Worm (Caenorhabditis elegans) whole organism, L2 larva: ENCODE data around the gene str-35.
A peak's percentile ranks its signal among the peaks of the same experiment; 100 is the strongest.

ENCODE experiments used
- C34F6.9 ChIP-seq: fragments of 150-350 bp; optimal IDR thresholded peaks from 2 replicates; lab custom pipeline; 2014; ENCODE audit warnings: missing biosample characterization, missing genetic modification characterization
- F13H6.1 ChIP-seq: sonication (generic microtip); optimal IDR thresholded peaks from 2 replicates; lab custom pipeline; 2016; ENCODE audit warnings: missing genetic modification characterization, missing compliant biosample characterization
- Y55F3AM.14 ChIP-seq: fragments of 200-800 bp; sonication (Bioruptor generic); optimal IDR thresholded peaks from 2 replicates; lab custom pipeline; 2018; ENCODE audit warnings: mild to moderate bottlenecking, missing genetic modification characterization, missing compliant biosample characterization
- ZK546.5 ChIP-seq: sonication (generic microtip); optimal IDR thresholded peaks from 2 replicates; lab custom pipeline; 2017; ENCODE audit warnings: missing biosample characterization, missing genetic modification characterization
- aly-2 ChIP-seq: fragments of 150-350 bp; optimal IDR thresholded peaks from 2 replicates; lab custom pipeline; 2014; ENCODE audit warnings: missing biosample characterization, missing genetic modification characterization
- ama-1 ChIP-seq: fragments of 150-350 bp; optimal IDR thresholded peaks from 2 replicates; lab custom pipeline; 2018; ENCODE audit warnings: inconsistent platforms
- blmp-1 ChIP-seq: sonication (generic microtip); optimal IDR thresholded peaks from 2 replicates; lab custom pipeline; 2017; ENCODE audit warnings: missing genetic modification characterization, mild to moderate bottlenecking, missing compliant biosample characterization, antibody characterized with exemption, moderate library complexity; ENCODE audit not compliant: insufficient read depth
- ceh-16 ChIP-seq: fragments of 150-350 bp; optimal IDR thresholded peaks from 2 replicates; lab custom pipeline; 2014; ENCODE audit warnings: missing biosample characterization, missing genetic modification characterization
- ceh-82 ChIP-seq: fragments of 150-350 bp; optimal IDR thresholded peaks from 2 replicates; lab custom pipeline; 2014; ENCODE audit warnings: missing biosample characterization, missing genetic modification characterization
- crh-2 ChIP-seq: sonication (generic microtip); optimal IDR thresholded peaks from 2 replicates; lab custom pipeline; 2017; ENCODE audit warnings: missing biosample characterization, missing genetic modification characterization
- dmd-4 ChIP-seq: sonication (generic microtip); optimal IDR thresholded peaks from 2 replicates; lab custom pipeline; 2017; ENCODE audit warnings: missing biosample characterization, missing genetic modification characterization
- elt-1 ChIP-seq: fragments of 150-350 bp; optimal IDR thresholded peaks from 2 replicates; lab custom pipeline; 2014; ENCODE audit warnings: missing biosample characterization, missing genetic modification characterization
- elt-3 ChIP-seq: sonication (generic microtip); optimal IDR thresholded peaks from 2 replicates; lab custom pipeline; 2017; ENCODE audit warnings: missing biosample characterization, missing genetic modification characterization
- fos-1 ChIP-seq: fragments of 150-350 bp; optimal IDR thresholded peaks from 2 replicates; lab custom pipeline; 2014; ENCODE audit warnings: missing biosample characterization, missing genetic modification characterization
- lin-39 ChIP-seq: fragments of 150-350 bp; optimal IDR thresholded peaks from 2 replicates; lab custom pipeline; 2014; ENCODE audit warnings: missing biosample characterization, missing genetic modification reagents, missing genetic modification characterization
- mab-5 ChIP-seq: fragments of 150-350 bp; optimal IDR thresholded peaks from 2 replicates; lab custom pipeline; 2014; ENCODE audit warnings: missing biosample characterization, missing genetic modification characterization
- mdl-1 ChIP-seq, 2 experiments: fragments of 150-350 bp in 1 of 2; sonication (generic microtip) in 1 of 2; optimal IDR thresholded peaks; 2 replicates each; lab custom pipeline; 2017; ENCODE audit warnings: missing biosample characterization in 2 of 2, missing genetic modification characterization in 2 of 2
- nhr-10 ChIP-seq: sonication (generic microtip); optimal IDR thresholded peaks from 2 replicates; lab custom pipeline; 2017; ENCODE audit warnings: missing biosample characterization, missing genetic modification characterization
- nhr-11 ChIP-seq: fragments of 150-350 bp; optimal IDR thresholded peaks from 2 replicates; lab custom pipeline; 2014; ENCODE audit warnings: missing biosample characterization, missing genetic modification characterization
- nhr-12 ChIP-seq: fragments of 150-350 bp; optimal IDR thresholded peaks from 2 replicates; lab custom pipeline; 2014; ENCODE audit warnings: missing biosample characterization, missing genetic modification characterization
- nhr-129 ChIP-seq: fragments of 150-350 bp; optimal IDR thresholded peaks from 2 replicates; lab custom pipeline; 2014; ENCODE audit warnings: missing biosample characterization, missing genetic modification characterization
- nhr-21 ChIP-seq: fragments of 150-350 bp; optimal IDR thresholded peaks from 2 replicates; lab custom pipeline; 2014; ENCODE audit warnings: missing biosample characterization, missing genetic modification characterization
- nhr-237 ChIP-seq: fragments of 150-350 bp; optimal IDR thresholded peaks from 2 replicates; lab custom pipeline; 2014; ENCODE audit warnings: missing biosample characterization, missing genetic modification characterization
- nhr-25 ChIP-seq: fragments of 150-350 bp; sonication (generic microtip); optimal IDR thresholded peaks from 3 replicates; lab custom pipeline; 2014; ENCODE audit warnings: missing biosample characterization, missing genetic modification characterization
- nhr-6 ChIP-seq: fragments of 150-350 bp; optimal IDR thresholded peaks from 2 replicates; lab custom pipeline; 2014; ENCODE audit warnings: missing biosample characterization, missing genetic modification characterization
- nhr-77 ChIP-seq: fragments of 150-350 bp; optimal IDR thresholded peaks from 2 replicates; lab custom pipeline; 2014; ENCODE audit warnings: missing biosample characterization, missing genetic modification characterization
- peb-1 ChIP-seq: fragments of 150-350 bp; optimal IDR thresholded peaks from 2 replicates; lab custom pipeline; 2014; ENCODE audit warnings: missing biosample characterization, missing genetic modification characterization
- sem-4 ChIP-seq: fragments of 150-350 bp; optimal IDR thresholded peaks from 2 replicates; lab custom pipeline; 2014; ENCODE audit warnings: missing biosample characterization, missing genetic modification reagents, missing genetic modification characterization
- skn-1 ChIP-seq: sonication (generic microtip); optimal IDR thresholded peaks from 2 replicates; lab custom pipeline; 2017; ENCODE audit warnings: missing biosample characterization, missing genetic modification characterization
- sma-3 ChIP-seq: sonication (generic microtip); optimal IDR thresholded peaks from 2 replicates; lab custom pipeline; 2016; ENCODE audit warnings: missing genetic modification reagents, missing genetic modification characterization, missing compliant biosample characterization
- sma-9 ChIP-seq, 2 experiments: fragments of 150-350 bp in 1 of 2; sonication (generic microtip) in 1 of 2; optimal IDR thresholded peaks; 2 replicates each; lab custom pipeline; 2014 to 2016; ENCODE audit warnings: missing genetic modification characterization in 2 of 2, mild to moderate bottlenecking in 1 of 2, missing biosample characterization in 1 of 2, missing compliant biosample characterization in 1 of 2, missing genetic modification reagents in 1 of 2, moderate library complexity in 1 of 2
- unc-55 ChIP-seq: fragments of 150-350 bp; sonication (generic microtip); optimal IDR thresholded peaks from 3 replicates; lab custom pipeline; 2014; ENCODE audit warnings: missing biosample characterization, missing genetic modification reagents, missing genetic modification characterization
- unc-62 ChIP-seq: fragments of 150-350 bp; optimal IDR thresholded peaks from 2 replicates; lab custom pipeline; 2014; ENCODE audit warnings: missing biosample characterization, missing genetic modification reagents, missing genetic modification characterization
- zag-1 ChIP-seq: fragments of 150-350 bp; optimal IDR thresholded peaks from 2 replicates; lab custom pipeline; 2014; ENCODE audit warnings: missing biosample characterization, missing genetic modification characterization
- ztf-1 ChIP-seq: fragments of 200-800 bp; sonication (Bioruptor generic); conservative IDR thresholded peaks from 2 replicates; pipeline ENCODE4 v1.3.6; 2022; ENCODE audit warnings: missing genetic modification characterization, missing compliant biosample characterization
- ztf-11 ChIP-seq: sonication (generic microtip); optimal IDR thresholded peaks from 2 replicates; lab custom pipeline; 2017; ENCODE audit warnings: missing biosample characterization, missing genetic modification characterization
- ztf-4 ChIP-seq: fragments of 150-350 bp; optimal IDR thresholded peaks from 2 replicates; lab custom pipeline; 2014; ENCODE audit warnings: missing biosample characterization, missing genetic modification characterization

Gene str-35

DNA sequence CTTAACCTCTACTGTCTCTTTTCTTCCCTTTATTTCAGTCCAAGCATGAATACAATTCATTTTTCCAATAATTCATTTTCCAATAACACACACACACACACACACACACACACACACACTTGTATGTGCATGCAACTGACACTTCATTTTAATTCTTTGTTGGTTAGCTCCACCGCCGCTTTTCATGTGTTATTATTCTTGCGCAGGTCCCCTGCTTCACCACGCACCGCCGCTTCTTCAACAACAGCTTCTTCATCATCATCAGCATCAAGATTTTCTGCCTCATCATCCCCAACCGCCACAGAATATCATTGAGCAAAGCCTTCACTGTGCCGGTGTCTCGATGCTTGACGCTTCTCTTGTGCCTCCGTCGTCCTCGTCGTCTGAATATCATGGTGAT is 29.8 kb downstream of the str-35 start:
- TF ChIP-seq ceh-82 (no peak), Y55F3AM.14 (GFP tag; lab: Kevin White, UChicago) (no peak), sma-3 (GFP tag; lab: Kevin White, UChicago) (no peak), crh-2 (no peak), nhr-237 (tag; lab: Kevin White, UChicago) (no peak), nhr-6 (no peak)
- TF ChIP-seq, all 48 proteins: peak for 0

DNA sequence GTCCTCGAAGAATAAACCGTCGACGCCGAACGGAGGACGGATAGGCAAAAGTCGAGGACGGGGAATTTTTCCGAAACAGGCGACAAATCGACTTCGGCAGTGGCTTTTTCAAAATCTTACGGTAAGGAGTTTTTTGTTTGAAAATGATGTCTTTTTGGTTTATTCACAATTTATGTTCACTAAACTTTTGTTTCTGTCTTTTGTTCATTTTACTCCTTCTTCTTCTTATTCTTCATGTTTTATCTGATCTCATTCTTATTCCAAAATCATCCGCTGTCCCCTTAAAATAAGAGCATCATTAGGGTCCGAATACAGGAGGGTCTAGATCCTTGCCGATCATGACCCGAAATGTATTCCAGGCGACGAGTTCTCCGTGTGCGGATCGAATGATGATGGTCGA is 30.4 kb downstream of the str-35 start:
- TF ChIP-seq zag-1 (tag; lab: Kevin White, UChicago) (no peak), fos-1 (no peak), nhr-11 (tag; lab: Kevin White, UChicago) (no peak), crh-2 (no peak), dmd-4 (tag; lab: Kevin White, UChicago) (no peak), sma-3 (GFP tag; lab: Kevin White, UChicago) (no peak), ZK546.5 (no peak), elt-3 (no peak), ceh-16 (tag; lab: Kevin White, UChicago) (no peak)
- TF ChIP-seq, all 48 proteins: peak for 0

DNA sequence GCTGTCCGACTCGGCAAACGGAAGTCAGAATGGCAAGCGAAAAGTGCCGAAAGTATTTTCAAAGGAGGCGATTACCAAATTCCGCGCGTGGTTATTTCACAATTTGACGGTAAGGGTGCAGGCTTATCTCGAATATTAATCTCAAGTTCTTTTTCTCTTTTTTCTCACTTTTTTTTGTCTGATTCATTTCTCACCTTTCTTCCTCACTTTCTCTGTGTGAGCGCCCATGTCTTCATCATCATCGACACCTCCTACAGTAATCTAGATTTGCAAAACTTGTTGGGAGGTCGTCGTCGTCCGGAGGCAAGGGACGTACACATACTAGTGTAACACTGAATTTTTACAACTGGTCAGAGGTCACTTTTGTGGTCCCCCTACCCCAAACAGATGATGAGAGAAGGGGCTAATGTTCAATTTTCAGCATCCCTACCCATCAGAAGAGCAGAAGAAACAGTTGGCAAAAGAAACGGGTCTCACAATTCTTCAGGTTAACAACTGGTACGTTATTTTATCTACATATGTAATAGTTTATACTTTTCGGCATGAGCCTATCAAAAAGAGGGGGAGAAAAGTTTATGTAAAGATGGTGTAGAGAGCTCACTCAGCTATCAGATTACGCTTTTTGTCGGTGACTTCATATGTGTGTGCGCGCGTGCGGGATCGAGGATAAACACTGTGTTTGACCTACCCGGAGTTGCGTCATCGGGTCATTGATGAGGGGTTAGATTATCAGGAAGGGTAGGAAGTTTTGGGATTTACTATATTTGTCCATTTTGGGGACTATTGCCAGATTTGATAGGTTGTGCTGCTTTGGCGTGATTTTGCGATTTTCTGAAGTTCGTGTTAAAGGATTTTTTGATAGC is 31.0 kb downstream of the str-35 start:
- peak; percentile 30 for TF ChIP-seq unc-55 (GFP tag; lab: Kevin White, UChicago)
- TF ChIP-seq nhr-25 (tag; lab: Kevin White, UChicago): peak; percentile 24
- peak; percentile 83 for TF ChIP-seq ceh-16 (tag; lab: Kevin White, UChicago)
- TF ChIP-seq blmp-1 (tag; lab: Kevin White, UChicago): peak; percentile 57
- no peak for TF ChIP-seq ZK546.5

DNA sequence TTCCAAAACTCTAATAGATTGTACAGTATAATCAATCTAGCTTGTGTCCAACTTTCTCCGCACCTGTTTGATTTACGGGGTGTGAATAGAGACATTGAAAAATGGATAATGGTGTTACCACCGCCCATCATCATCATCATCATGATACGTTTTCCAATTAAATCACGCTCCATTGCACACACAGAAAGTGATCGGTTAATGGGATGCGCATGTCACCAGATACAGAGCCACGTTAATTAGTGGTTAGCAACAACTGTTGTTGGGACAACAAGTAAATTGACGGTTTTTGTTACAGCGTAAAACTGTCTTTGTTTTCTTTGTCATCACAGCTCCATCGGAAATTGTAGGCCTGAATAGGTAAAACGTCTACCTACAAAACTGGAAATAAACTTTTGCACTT is 32.0 kb downstream of the str-35 start:
- no peak for TF ChIP-seq nhr-12 (tag; lab: Kevin White, UChicago)
- TF ChIP-seq nhr-25 (tag; lab: Kevin White, UChicago): peak; percentile 14
- no peak for TF ChIP-seq lin-39 (tag; lab: Kevin White, UChicago)
- peak; percentile 5 for TF ChIP-seq unc-62
- no peak for TF ChIP-seq F13H6.1 (tag; lab: Kevin White, UChicago)
- TF ChIP-seq nhr-11 (tag; lab: Kevin White, UChicago): no peak
- no peak for TF ChIP-seq sem-4 (tag; lab: Kevin White, UChicago)
- no peak for TF ChIP-seq dmd-4 (tag; lab: Kevin White, UChicago)
- TF ChIP-seq blmp-1 (tag; lab: Kevin White, UChicago): no peak
- no peak for TF ChIP-seq ama-1 (lab: Kevin White, UChicago)
- TF ChIP-seq nhr-21 (tag; lab: Kevin White, UChicago): peak; percentile 14
- peak; percentile 24 for TF ChIP-seq ceh-16 (tag; lab: Kevin White, UChicago)

DNA sequence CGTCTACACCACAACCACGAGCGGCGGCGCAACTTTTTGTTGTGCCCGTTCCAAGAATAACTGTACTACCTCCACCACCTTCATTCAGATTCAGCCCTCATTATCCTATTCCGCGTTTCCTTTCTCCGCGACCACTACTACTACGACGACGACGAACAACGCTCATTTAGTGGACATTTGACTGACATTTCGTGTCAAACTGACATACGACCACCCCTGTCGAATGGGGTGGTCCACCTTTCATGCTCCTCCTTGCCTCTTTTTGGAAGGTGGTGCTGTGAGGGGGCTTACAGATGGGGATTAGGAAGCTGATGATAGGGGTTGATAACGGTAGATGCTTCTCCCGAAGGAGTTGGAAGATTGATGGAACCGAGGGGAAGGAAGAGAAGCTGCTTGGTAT is 32.5 kb downstream of the str-35 start:
- TF ChIP-seq aly-2 (no peak), unc-62 (peak; percentile 49), elt-1 (tag; lab: Kevin White, UChicago) (no peak), mab-5 (tag; lab: Kevin White, UChicago) (peak; percentile 18)
- TF ChIP-seq, all 48 proteins: peak for 2

DNA sequence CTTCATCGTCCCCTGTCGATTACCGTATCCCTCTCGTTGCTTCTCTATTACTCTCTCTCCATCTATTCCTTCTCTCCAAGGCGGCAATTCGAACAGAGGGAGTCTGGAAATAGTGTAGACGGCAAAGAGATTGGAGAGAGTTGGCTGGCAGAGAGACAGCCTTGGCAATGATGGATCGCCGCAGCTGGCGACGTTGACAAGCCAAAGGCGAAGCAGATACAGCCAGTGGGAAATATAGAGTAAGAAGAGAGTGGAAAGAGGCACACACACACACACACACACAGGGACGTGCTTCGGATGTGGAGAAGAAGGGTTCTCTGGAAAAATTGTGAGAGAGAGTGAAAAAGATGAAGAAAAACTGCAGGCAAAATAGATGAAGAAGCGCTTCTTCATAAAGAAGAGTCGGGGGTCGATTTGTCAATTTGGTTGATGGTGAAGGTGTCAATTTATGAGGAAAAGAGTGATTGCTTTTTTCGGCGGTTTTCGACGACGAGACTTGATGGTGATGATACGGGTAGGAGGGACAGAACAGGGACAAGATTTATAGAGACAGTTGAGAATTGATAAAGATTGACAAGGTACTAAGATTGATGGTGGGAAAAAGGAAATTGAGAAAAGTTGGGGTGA is 33.3 kb downstream of the str-35 start:
- TF ChIP-seq nhr-21 (tag; lab: Kevin White, UChicago) (peak; percentile 76), mdl-1 (tag; optimal IDR thresholded peaks at IDR 0.05; lab: Kevin White, UChicago) (peak in 1 of 2 experiments; percentile 4), mab-5 (tag; lab: Kevin White, UChicago) (peak; percentile 86), lin-39 (tag; lab: Kevin White, UChicago) (peak; percentile 82), ztf-1 (GFP tag; lab: Robert Waterston, UW) (no peak), fos-1 (peak; percentile 43), sma-3 (GFP tag; lab: Kevin White, UChicago) (peak; percentile 75), nhr-77 (tag; lab: Kevin White, UChicago) (no peak), crh-2 (peak; percentile 72), skn-1 (tag; lab: Kevin White, UChicago) (no peak), nhr-129 (peak; percentile 85), nhr-12 (tag; lab: Kevin White, UChicago) (no peak), dmd-4 (tag; lab: Kevin White, UChicago) (no peak), ceh-82 (no peak), peb-1 (tag; lab: Kevin White, UChicago) (no peak), ztf-4 (tag; lab: Kevin White, UChicago) (peak; percentile 79), C34F6.9 (tag; lab: Kevin White, UChicago) (peak; percentile 69), blmp-1 (tag; lab: Kevin White, UChicago) (no peak), ceh-16 (tag; lab: Kevin White, UChicago) (peak; percentile 84), unc-62 (peak; percentile 98), sma-9 (GFP tag; optimal IDR thresholded peaks at IDR 0.05; lab: Kevin White, UChicago) (peak; percentile 47), sma-9 (tag; optimal IDR thresholded peaks at IDR 0.05; lab: Kevin White, UChicago) (no peak), nhr-10 (no peak), unc-55 (GFP tag; lab: Kevin White, UChicago) (peak; percentile 84), ztf-11 (no peak), elt-3 (no peak), nhr-11 (tag; lab: Kevin White, UChicago) (no peak), zag-1 (tag; lab: Kevin White, UChicago) (peak; percentile 43)
